Fruit fly (Drosophila melanogaster): ENCODE data around the gene CG5646.

CG5646 gene

dm6 chr3R:27607218-27607929, 46.3 kb upstream of the CG5646 start, which contains the start of the genes dsd and Tusp (continued):
- TF ChIP-seq Smox (GFP tag; optimal IDR thresholded peaks at IDR 0.05) (peak; percentile 29), CG11762 (GFP tag; optimal IDR thresholded peaks at IDR 0.05; ENCODE audit: insufficient read depth) (peak; percentile 15), fd85E (GFP tag; optimal IDR thresholded peaks at IDR 0.05) (no peak), CG6854 (GFP tag; optimal IDR thresholded peaks at IDR 0.05) (peak; percentile 21), svp (GFP tag) (peak; percentile 82), spab (GFP tag; optimal IDR thresholded peaks at IDR 0.05) (peak; percentile 17), Lpt (GFP tag; optimal IDR thresholded peaks at IDR 0.05) (peak; percentile 36), topi (GFP tag; optimal IDR thresholded peaks at IDR 0.05) (peak; percentile 68), salr (GFP tag; optimal IDR thresholded peaks at IDR 0.05) (peak; percentile 44 to 65), Hr4 (GFP tag; optimal IDR thresholded peaks at IDR 0.05) (peak; percentile 48), pdm3 (GFP tag; optimal IDR thresholded peaks at IDR 0.05) (peak; percentile 69), CG31627 (GFP tag; optimal IDR thresholded peaks at IDR 0.05) (peak; percentile 81), CG3032 (tag; optimal IDR thresholded peaks at IDR 0.05) (peak; percentile 66), fkh (GFP tag; optimal IDR thresholded peaks at IDR 0.05) (peak; percentile 48), Ets96B (tag; optimal IDR thresholded peaks at IDR 0.05) (peak; percentile 33), net (GFP tag; optimal IDR thresholded peaks at IDR 0.05) (peak; percentile 60), eg (GFP tag; IDR thresholded peaks at IDR 0.05) (no peak; the same call in none of the 3 replicates), dsx (GFP tag; optimal IDR thresholded peaks at IDR 0.05; ENCODE audit: poor library complexity, severe bottlenecking) (peak; percentile 32), Sox102F (GFP tag; optimal IDR thresholded peaks at IDR 0.05) (peak; percentile 36), CG6808 (GFP tag; optimal IDR thresholded peaks at IDR 0.05) (peak; percentile 24), esn (GFP tag; optimal IDR thresholded peaks at IDR 0.05) (peak; percentile 72), fd59A (GFP tag; optimal IDR thresholded peaks at IDR 0.05) (peak; percentile 29), vri (GFP tag; optimal IDR thresholded peaks at IDR 0.05) (peak; percentile 44), Eip93F (GFP tag; optimal IDR thresholded peaks at IDR 0.05) (no peak), Eip78C (GFP tag) (peak; percentile 83), OdsH (GFP tag; optimal IDR thresholded peaks at IDR 0.05) (peak; percentile 72), Hr39 (GFP tag; optimal IDR thresholded peaks at IDR 0.05) (peak; percentile 76), achi (GFP tag; optimal IDR thresholded peaks at IDR 0.05) (peak; percentile 58), CG15336 (GFP tag; IDR thresholded peaks at IDR 0.05) (peak; percentile 12; the same call in 1 of the 2 replicates), CG11294 (GFP tag; IDR thresholded peaks at IDR 0.05) (no peak), CG34406 (GFP tag; optimal IDR thresholded peaks at IDR 0.05) (peak; percentile 55)

- TF ChIP-seq Hr38 (GFP tag; optimal IDR thresholded peaks at IDR 0.05) = no peak
- no peak for TF ChIP-seq Sox15 (GFP tag; optimal IDR thresholded peaks at IDR 0.05)
- no peak for TF ChIP-seq fd59A (GFP tag; optimal IDR thresholded peaks at IDR 0.05)
- no peak for TF ChIP-seq CG4318 (GFP tag; optimal IDR thresholded peaks at IDR 0.05)
- TF ChIP-seq CG15336 (GFP tag; IDR thresholded peaks at IDR 0.05) = 0 out of 2 replicates have a peak, but pooled peaks have one; percentile 6
- TF ChIP-seq spab (GFP tag; optimal IDR thresholded peaks at IDR 0.05) = no peak
- TF ChIP-seq Met (GFP tag; optimal IDR thresholded peaks at IDR 0.05) = no peak
- no peak for TF ChIP-seq Blimp-1 (GFP tag; optimal IDR thresholded peaks at IDR 0.05)
- no peak for TF ChIP-seq CG34406 (GFP tag; optimal IDR thresholded peaks at IDR 0.05)
- no peak for TF ChIP-seq CG11762 (GFP tag; optimal IDR thresholded peaks at IDR 0.05; ENCODE audit: insufficient read depth)
- no peak for TF ChIP-seq Sox14 (GFP tag; optimal IDR thresholded peaks at IDR 0.05)
- TF ChIP-seq Eip93F (GFP tag; optimal IDR thresholded peaks at IDR 0.05) = no peak
- no peak for TF ChIP-seq CG6808 (GFP tag; optimal IDR thresholded peaks at IDR 0.05)
- no peak for TF ChIP-seq salr (GFP tag; optimal IDR thresholded peaks at IDR 0.05)
- no peak for TF ChIP-seq CG31627 (GFP tag; optimal IDR thresholded peaks at IDR 0.05)
- no peak for TF ChIP-seq CG10669 (GFP tag; optimal IDR thresholded peaks at IDR 0.05)
- no peak for TF ChIP-seq Sox102F (GFP tag; optimal IDR thresholded peaks at IDR 0.05)
- TF ChIP-seq net (GFP tag; optimal IDR thresholded peaks at IDR 0.05) = no peak
- peak; percentile 97 for TF ChIP-seq svp (GFP tag)
- no peak for TF ChIP-seq cyc (GFP tag; optimal IDR thresholded peaks at IDR 0.05)
- TF ChIP-seq Smox (GFP tag; optimal IDR thresholded peaks at IDR 0.05) = no peak
- TF ChIP-seq dsx (GFP tag; optimal IDR thresholded peaks at IDR 0.05; ENCODE audit: poor library complexity, severe bottlenecking) = no peak
- TF ChIP-seq Gug (GFP tag; IDR thresholded peaks at IDR 0.05) = no peak
- TF ChIP-seq CG11902 (GFP tag; optimal IDR thresholded peaks at IDR 0.05) = no peak
- TF ChIP-seq Eip78C (GFP tag) = peak; percentile 73
- no peak for TF ChIP-seq Ets21C (GFP tag; optimal IDR thresholded peaks at IDR 0.05)
- TF ChIP-seq achi (GFP tag; optimal IDR thresholded peaks at IDR 0.05) = no peak
- no peak for TF ChIP-seq ss (GFP tag; optimal IDR thresholded peaks at IDR 0.05)
- no peak for TF ChIP-seq CG3919 (GFP tag; optimal IDR thresholded peaks at IDR 0.05)
- TF ChIP-seq CG11294 (GFP tag; IDR thresholded peaks at IDR 0.05) = no peak
- TF ChIP-seq CG6163 (GFP tag; IDR thresholded peaks at IDR 0.05) = peak; percentile 22; the same call in 1 of the 3 replicates
These were observed 44.6 kb upstream of the CG5646 start for dm6 chr3R:27605534-27606250.

All from whole organism, prepupa.